Worm (Caenorhabditis elegans) whole organism, L1 larva: ENCODE data around the gene irld-40.
"Not testable (repeated sequence)": the region's sequence is repeated elsewhere in the genome, so short reads cannot be mapped to it uniquely, and the experiment has no call there.

ENCODE experiments used
- C16A3.4 ChIP-seq: fragments of 150-350 bp; optimal IDR thresholded peaks from 2 replicates; lab custom pipeline; 2014; ENCODE audit warnings: missing biosample characterization, missing genetic modification characterization
- aha-1 ChIP-seq: fragments of 150-350 bp; optimal IDR thresholded peaks from 2 replicates; lab custom pipeline; 2014; ENCODE audit warnings: missing biosample characterization, missing genetic modification characterization
- alr-1 ChIP-seq: fragments of 200-800 bp; sonication (Bioruptor generic); optimal IDR thresholded peaks from 2 replicates; lab custom pipeline; 2018; ENCODE audit warnings: borderline replicate concordance, mild to moderate bottlenecking, missing genetic modification characterization, missing compliant biosample characterization
- aly-2 ChIP-seq: fragments of 150-350 bp; optimal IDR thresholded peaks from 2 replicates; lab custom pipeline; 2014; ENCODE audit warnings: missing biosample characterization, missing genetic modification characterization
- ceh-8 ChIP-seq: fragments of 200-800 bp; sonication (Bioruptor generic); optimal IDR thresholded peaks from 2 replicates; lab custom pipeline; 2018; ENCODE audit warnings: mild to moderate bottlenecking, missing genetic modification characterization, moderate library complexity, missing compliant biosample characterization
- ceh-82 ChIP-seq, 3 experiments: fragments of 150-350 bp in 1 of 3; sonication (generic microtip) in 2 of 3; optimal IDR thresholded peaks; 2 replicates each; lab custom pipeline; 2014 to 2017; ENCODE audit warnings: missing biosample characterization in 3 of 3, missing genetic modification characterization in 3 of 3
- efl-1 ChIP-seq, 4 experiments: fragments of 150-350 bp; optimal IDR thresholded peaks in 3 of 4; peaks in 1 of 4; 1 replicate in 1 of 4; 2 replicates in 3 of 4; lab custom pipeline; 2014; ENCODE audit warnings: missing biosample characterization in 2 of 4, missing genetic modification characterization in 2 of 4, missing genetic modification reagents in 2 of 4
- egl-13 ChIP-seq: sonication (generic microtip); optimal IDR thresholded peaks from 2 replicates; lab custom pipeline; 2016; ENCODE audit warnings: missing genotype, missing genetic modification reagents, missing genetic modification characterization, missing compliant biosample characterization
- egl-27 ChIP-seq, 2 experiments: fragments of 150-350 bp in 1 of 2; sonication (generic microtip); optimal IDR thresholded peaks; 3 replicates each; lab custom pipeline; 2017 to 2018; ENCODE audit warnings: missing biosample characterization in 2 of 2, missing genetic modification characterization in 2 of 2, missing genetic modification reagents in 2 of 2
- elt-2 ChIP-seq: sonication (generic microtip); optimal IDR thresholded peaks from 2 replicates; lab custom pipeline; 2016; ENCODE audit warnings: missing genetic modification characterization, mild to moderate bottlenecking, inconsistent platforms, missing compliant biosample characterization, missing genetic modification reagents
- elt-3 ChIP-seq, 6 experiments: fragments of 150-350 bp in 1 of 6; sonication (generic microtip); optimal IDR thresholded peaks; 2 replicates each; lab custom pipeline; 2017 to 2018; ENCODE audit warnings: missing biosample characterization in 6 of 6, missing genetic modification characterization in 6 of 6, inconsistent platforms in 1 of 6
- ets-5 ChIP-seq: fragments of 200-800 bp; sonication (Bioruptor generic); IDR thresholded peaks from 2 replicates; pipeline ENCODE4 v1.3.6; 2022; ENCODE audit warnings: missing genetic modification characterization, missing compliant biosample characterization
- hlh-17 ChIP-seq: fragments of 200-800 bp; sonication (Bioruptor generic); optimal IDR thresholded peaks from 2 replicates; lab custom pipeline; 2018; ENCODE audit warnings: missing genetic modification characterization, mild to moderate bottlenecking, missing compliant biosample characterization, moderate library complexity, borderline replicate concordance
- irx-1 ChIP-seq: sonication (generic microtip); optimal IDR thresholded peaks from 2 replicates; lab custom pipeline; 2016; ENCODE audit warnings: missing genetic modification characterization, missing compliant biosample characterization
- jun-1 ChIP-seq: fragments of 150-350 bp; optimal IDR thresholded peaks from 2 replicates; lab custom pipeline; 2014; ENCODE audit warnings: missing biosample characterization, missing genetic modification reagents, missing genetic modification characterization
- lin-13 ChIP-seq: fragments of 150-350 bp; optimal IDR thresholded peaks from 2 replicates; lab custom pipeline; 2014; ENCODE audit warnings: missing biosample characterization, missing genetic modification reagents, missing genetic modification characterization
- lin-14 ChIP-seq: fragments of 200-800 bp; sonication (Bioruptor generic); optimal IDR thresholded peaks from 2 replicates; lab custom pipeline; 2018; ENCODE audit warnings: mild to moderate bottlenecking, missing genetic modification characterization, moderate library complexity, missing compliant biosample characterization
- lin-35 ChIP-seq, 2 experiments: fragments of 150-350 bp; optimal IDR thresholded peaks; 2 replicates each; lab custom pipeline; 2014; ENCODE audit warnings: missing biosample characterization in 2 of 2, missing genetic modification characterization in 2 of 2, missing genetic modification reagents in 2 of 2
- lin-39 ChIP-seq: fragments of 150-350 bp; optimal IDR thresholded peaks from 2 replicates; lab custom pipeline; 2014; ENCODE audit warnings: missing biosample characterization, missing genetic modification reagents, missing genetic modification characterization
- mdl-1 ChIP-seq, 2 experiments: fragments of 150-350 bp; optimal IDR thresholded peaks; 2 replicates each; lab custom pipeline; 2014 to 2017; ENCODE audit warnings: missing biosample characterization in 2 of 2, missing genetic modification characterization in 2 of 2, inconsistent platforms in 1 of 2
- nhr-11 ChIP-seq: fragments of 150-350 bp; optimal IDR thresholded peaks from 2 replicates; lab custom pipeline; 2014; ENCODE audit warnings: missing biosample characterization, missing genetic modification characterization
- nhr-12 ChIP-seq: sonication (generic microtip); optimal IDR thresholded peaks from 2 replicates; lab custom pipeline; 2017; ENCODE audit warnings: missing biosample characterization, missing genetic modification characterization
- nhr-20 ChIP-seq: sonication (generic microtip); optimal IDR thresholded peaks from 2 replicates; lab custom pipeline; 2016; ENCODE audit warnings: mild to moderate bottlenecking, missing genetic modification characterization, missing compliant biosample characterization
- nhr-47 ChIP-seq: sonication (generic microtip); optimal IDR thresholded peaks from 2 replicates; lab custom pipeline; 2016; ENCODE audit warnings: mild to moderate bottlenecking, missing genetic modification characterization, moderate library complexity, missing compliant biosample characterization
- nhr-84 ChIP-seq: sonication (generic microtip); optimal IDR thresholded peaks from 2 replicates; lab custom pipeline; 2017; ENCODE audit warnings: missing biosample characterization, missing genetic modification characterization
- pag-3 ChIP-seq: sonication (generic microtip); optimal IDR thresholded peaks from 2 replicates; lab custom pipeline; 2017; ENCODE audit warnings: missing genetic modification characterization, mild to moderate bottlenecking, missing compliant biosample characterization, antibody characterized with exemption, borderline replicate concordance; ENCODE audit not compliant: insufficient read depth
- pax-3 ChIP-seq: fragments of 200-800 bp; sonication (Bioruptor generic); optimal IDR thresholded peaks from 2 replicates; lab custom pipeline; 2018; ENCODE audit warnings: mild to moderate bottlenecking, missing genetic modification characterization, moderate library complexity, missing compliant biosample characterization
- pqm-1 ChIP-seq: sonication (generic microtip); optimal IDR thresholded peaks from 3 replicates; lab custom pipeline; 2017; ENCODE audit warnings: missing biosample characterization, missing genetic modification characterization
- skn-1 ChIP-seq: fragments of 150-350 bp; optimal IDR thresholded peaks from 2 replicates; lab custom pipeline; 2014; ENCODE audit warnings: missing biosample characterization, missing genetic modification characterization
- snu-23 ChIP-seq: sonication (generic microtip); optimal IDR thresholded peaks from 2 replicates; lab custom pipeline; 2016; ENCODE audit warnings: missing genetic modification characterization, missing compliant biosample characterization
- swsn-7 ChIP-seq: sonication (generic microtip); optimal IDR thresholded peaks from 2 replicates; lab custom pipeline; 2016; ENCODE audit warnings: missing genetic modification characterization, missing compliant biosample characterization
- tlp-1 ChIP-seq: fragments of 150-350 bp; optimal IDR thresholded peaks from 2 replicates; lab custom pipeline; 2014; ENCODE audit warnings: missing biosample characterization, missing genetic modification characterization
- unc-130 ChIP-seq: fragments of 150-350 bp; optimal IDR thresholded peaks from 2 replicates; lab custom pipeline; 2017; ENCODE audit warnings: missing biosample characterization, missing genetic modification characterization, inconsistent platforms
- unc-30 ChIP-seq: sonication (generic microtip); optimal IDR thresholded peaks from 2 replicates; lab custom pipeline; 2017; ENCODE audit warnings: missing biosample characterization, missing genetic modification characterization
- unc-98 ChIP-seq: fragments of 200-800 bp; sonication (Bioruptor generic); IDR thresholded peaks from 2 replicates; pipeline ENCODE4 v1.3.6; 2022; ENCODE audit warnings: missing genetic modification characterization, missing compliant biosample characterization
- vab-15 ChIP-seq: sonication (generic microtip); optimal IDR thresholded peaks from 2 replicates; lab custom pipeline; 2017; ENCODE audit warnings: missing genotype, mild to moderate bottlenecking, missing genetic modification characterization, missing compliant biosample characterization
- xbp-1 ChIP-seq: sonication (generic microtip); optimal IDR thresholded peaks from 2 replicates; lab custom pipeline; 2016; ENCODE audit warnings: missing genetic modification characterization, missing compliant biosample characterization

The irld-40 gene

ce11 chrV:1682279-1682678 is 19.9 kb downstream of the irld-40 start, which contains the start of gene srh-3:
srh-3 (plus strand) TSS chrV:1682579.
- no peak for TF ChIP-seq lin-35 (GFP tag; optimal IDR thresholded peaks at IDR 0.05; lab: Kevin White, UChicago)

- TF ChIP-seq nhr-12 (tag; lab: Kevin White, UChicago): no peak
- no peak for TF ChIP-seq elt-3 (tag; optimal IDR thresholded peaks at IDR 0.05; lab: Kevin White, UChicago)
- no peak for TF ChIP-seq nhr-11 (tag; lab: Kevin White, UChicago)
- TF ChIP-seq lin-14 (GFP tag; lab: Kevin White, UChicago): no peak
- TF ChIP-seq nhr-84 (tag; lab: Kevin White, UChicago): no peak
- no peak for TF ChIP-seq lin-39
- TF ChIP-seq aly-2 (tag; lab: Kevin White, UChicago): no peak
- no peak for TF ChIP-seq snu-23 (GFP tag; lab: Kevin White, UChicago)
- no peak for TF ChIP-seq unc-98 (GFP tag; lab: Robert Waterston, UW)
- TF ChIP-seq elt-2 (tag; lab: Kevin White, UChicago): no peak
- TF ChIP-seq pax-3 (tag; lab: Kevin White, UChicago): no peak
- TF ChIP-seq xbp-1 (tag; lab: Kevin White, UChicago): no peak
- no peak for TF ChIP-seq nhr-47 (tag; lab: Kevin White, UChicago)
- TF ChIP-seq aha-1 (tag; lab: Kevin White, UChicago): no peak
- no peak for TF ChIP-seq efl-1 (optimal IDR thresholded peaks at IDR 0.05; lab: Kevin White, UChicago)
- TF ChIP-seq efl-1 (GFP tag; optimal IDR thresholded peaks at IDR 0.05 in 1 of 2; lab: Kevin White, UChicago): no peak
- TF ChIP-seq vab-15 (tag; lab: Kevin White, UChicago): no peak
- no peak for TF ChIP-seq tlp-1 (tag; lab: Kevin White, UChicago)
Observed at ce11 chrV:1685328-1685727, 23.0 kb downstream of the irld-40 start, which contains the start of gene srh-5. srh-5 (plus strand) TSS chrV:1685628.

ce11 chrV:1692494-1692893 is 30.1 kb downstream of the irld-40 start, which contains the start of gene Y46H3C.5:
Y46H3C.5 (minus strand) TSS chrV:1692495.
- not testable (repeated sequence) for TF ChIP-seq irx-1 (tag; lab: Kevin White, UChicago); hlh-17 (GFP tag; lab: Kevin White, UChicago); unc-130 (tag; lab: Kevin White, UChicago)
- TF ChIP-seq, all 84 proteins: peak for 0; not testable (repeated sequence) for 84

- not testable (repeated sequence) for TF ChIP-seq jun-1 (tag; lab: Kevin White, UChicago); pag-3 (tag; lab: Kevin White, UChicago); elt-3 (tag; optimal IDR thresholded peaks at IDR 0.05; lab: Kevin White, UChicago)
Observed at ce11 chrV:1693876-1694275, 31.5 kb downstream of the irld-40 start, which contains the start of gene Y46H3C.7. Y46H3C.7 (minus strand) TSS chrV:1694022.

ce11 chrV:1698400-1698799 is 36.0 kb downstream of the irld-40 start:
- TF ChIP-seq mdl-1 (tag; optimal IDR thresholded peaks at IDR 0.05; lab: Kevin White, UChicago): no peak
- TF ChIP-seq jun-1 (tag; lab: Kevin White, UChicago): no peak
- no peak for TF ChIP-seq ets-5 (GFP tag; lab: Robert Waterston, UW)

- TF ChIP-seq lin-13 (GFP tag; lab: Kevin White, UChicago) (no peak), egl-27 (tag; optimal IDR thresholded peaks at IDR 0.05; lab: Kevin White, UChicago) (no peak), egl-13 (tag; lab: Kevin White, UChicago) (no peak), skn-1 (tag; lab: Kevin White, UChicago) (no peak), unc-130 (tag; lab: Kevin White, UChicago) (no peak), nhr-12 (tag; lab: Kevin White, UChicago) (no peak), efl-1 (optimal IDR thresholded peaks at IDR 0.05; lab: Kevin White, UChicago) (no peak), efl-1 (GFP tag; optimal IDR thresholded peaks at IDR 0.05 in 1 of 2; lab: Kevin White, UChicago) (no peak), nhr-20 (tag; lab: Kevin White, UChicago) (no peak), pqm-1 (tag; lab: Kevin White, UChicago) (no peak), C16A3.4 (tag; lab: Kevin White, UChicago) (no peak), unc-30 (no peak), ceh-8 (GFP tag; lab: Kevin White, UChicago) (no peak), xbp-1 (tag; lab: Kevin White, UChicago) (no peak), swsn-7 (tag; lab: Kevin White, UChicago) (no peak), alr-1 (tag; lab: Kevin White, UChicago) (no peak), nhr-84 (tag; lab: Kevin White, UChicago) (no peak), aly-2 (tag; lab: Kevin White, UChicago) (no peak), tlp-1 (tag; lab: Kevin White, UChicago) (no peak), ceh-82 (tag; optimal IDR thresholded peaks at IDR 0.05; lab: Kevin White, UChicago) (no peak)
- TF ChIP-seq, all 84 proteins: peak for 0
Observed at ce11 chrV:1699228-1699795, 36.9 kb downstream of the irld-40 start.
